Worm (Caenorhabditis elegans) whole organism, mixed stage, embryonic: ENCODE results near the gene T15B7.8.

Source experiments
- M03D4.4 ChIP-seq: sonication (generic microtip); optimal IDR thresholded peaks from 2 replicates; lab custom pipeline; 2017; ENCODE audit warnings: mild to moderate bottlenecking, missing genetic modification characterization, missing compliant biosample characterization
- elt-1 ChIP-seq: sonication (generic microtip); optimal IDR thresholded peaks from 2 replicates; lab custom pipeline; 2017; ENCODE audit warnings: missing genetic modification characterization, mild to moderate bottlenecking, missing compliant biosample characterization, antibody characterized with exemption, moderate library complexity, borderline replicate concordance; ENCODE audit not compliant: insufficient read depth
- elt-3 ChIP-seq: fragments of 150-350 bp; optimal IDR thresholded peaks from 2 replicates; lab custom pipeline; 2014; ENCODE audit warnings: missing biosample characterization, missing genetic modification characterization
- lin-13 ChIP-seq: fragments of 150-350 bp; optimal IDR thresholded peaks from 2 replicates; lab custom pipeline; 2014; ENCODE audit warnings: missing biosample characterization, missing genetic modification characterization
- mep-1 ChIP-seq: fragments of 150-350 bp; optimal IDR thresholded peaks from 2 replicates; lab custom pipeline; 2017; ENCODE audit warnings: missing biosample characterization, missing genetic modification reagents, missing genetic modification characterization, inconsistent platforms
- mls-2 ChIP-seq: sonication (generic microtip); optimal IDR thresholded peaks from 2 replicates; lab custom pipeline; 2016; ENCODE audit warnings: mild to moderate bottlenecking, missing genetic modification characterization, moderate library complexity, missing compliant biosample characterization
- nhr-12 ChIP-seq: fragments of 150-350 bp; optimal IDR thresholded peaks from 2 replicates; lab custom pipeline; 2014; ENCODE audit warnings: missing biosample characterization, missing genetic modification characterization
- nhr-28 ChIP-seq: fragments of 150-350 bp; optimal IDR thresholded peaks from 2 replicates; lab custom pipeline; 2014; ENCODE audit warnings: missing biosample characterization, missing genetic modification characterization
- pha-4 ChIP-seq: fragments of 150-350 bp; optimal IDR thresholded peaks from 2 replicates; lab custom pipeline; 2018; ENCODE audit warnings: missing biosample characterization, missing genetic modification reagents, missing genetic modification characterization
- sptf-1 ChIP-seq: sonication (generic microtip); optimal IDR thresholded peaks from 2 replicates; lab custom pipeline; 2017; ENCODE audit warnings: mild to moderate bottlenecking, missing genetic modification characterization, moderate library complexity, missing compliant biosample characterization
- unc-120 ChIP-seq: sonication (generic microtip); optimal IDR thresholded peaks from 2 replicates; lab custom pipeline; 2017; ENCODE audit warnings: missing genetic modification characterization, missing compliant biosample characterization; ENCODE audit not compliant: poor library complexity, severe bottlenecking
- unc-62 ChIP-seq: fragments of 150-350 bp; optimal IDR thresholded peaks from 2 replicates; lab custom pipeline; 2014; ENCODE audit warnings: missing biosample characterization, missing genetic modification reagents, missing genetic modification characterization

DNA sequence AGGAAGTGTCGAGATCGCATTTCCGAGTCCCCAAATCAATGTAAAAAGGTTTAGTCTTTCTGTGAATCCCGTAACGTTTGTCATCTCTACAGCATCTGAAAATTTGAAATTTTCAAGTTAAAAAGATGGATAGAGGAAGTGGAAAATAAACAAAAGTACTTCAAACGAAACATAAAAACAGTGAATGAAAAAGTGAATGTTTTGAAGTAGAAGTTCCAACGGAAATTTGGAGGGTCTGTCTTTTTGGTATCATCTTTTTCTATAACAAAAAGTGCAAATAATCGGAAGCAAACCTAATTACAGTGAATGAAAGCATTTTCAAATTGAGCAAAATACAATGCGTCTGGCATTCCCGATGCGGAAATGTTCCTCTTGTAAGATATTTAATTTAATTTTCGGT is 24.9 kb downstream of the T15B7.8 start, which contains the start of gene lgc-54:
- TF ChIP-seq unc-62 (GFP tag; lab: Kevin White, UChicago) (no peak), lin-13 (tag; lab: Kevin White, UChicago) (no peak), elt-3 (tag; lab: Kevin White, UChicago) (no peak), nhr-28 (no peak), M03D4.4 (tag; lab: Kevin White, UChicago) (no peak), unc-120 (tag; lab: Kevin White, UChicago) (no peak), sptf-1 (tag; lab: Kevin White, UChicago) (no peak), nhr-12 (tag; lab: Kevin White, UChicago) (no peak), elt-1 (tag; lab: Kevin White, UChicago) (no peak), mep-1 (tag; lab: Kevin White, UChicago) (no peak), pha-4 (tag; lab: Kevin White, UChicago) (no peak), mls-2 (tag; lab: Kevin White, UChicago) (no peak)
